Fruit fly (Drosophila melanogaster): Measurements from ENCODE around the gene sob.

dm6 chr2L:3608781-3609180, 28.2 kb upstream of the sob start:
- TF ChIP-seq N (GFP tag; optimal IDR thresholded peaks at IDR 0.05) (no peak), Abd-B (GFP tag; optimal IDR thresholded peaks at IDR 0.05) (no peak), OdsH (GFP tag; optimal IDR thresholded peaks at IDR 0.05) (no peak), Sp1 (GFP tag; optimal IDR thresholded peaks at IDR 0.05) (no peak), pan (optimal IDR thresholded peaks at IDR 0.05) (no peak), Myc (optimal IDR thresholded peaks at IDR 0.05) (no peak), dmrt93B (GFP tag; optimal IDR thresholded peaks at IDR 0.05) (no peak), br (GFP tag; optimal IDR thresholded peaks at IDR 0.05) (no peak), HLH106 (tag; optimal IDR thresholded peaks at IDR 0.05) (no peak)

Measured in whole organism, wandering third instar larva.